Worm (Caenorhabditis elegans) whole organism, young adult: ENCODE results near the gene Y104H12D.2.

ENCODE experiments used
- F23B12.7 ChIP-seq: sonication (generic microtip); optimal IDR thresholded peaks from 2 replicates; lab custom pipeline; 2017; ENCODE audit warnings: missing genetic modification characterization, mild to moderate bottlenecking, missing compliant biosample characterization, antibody characterized with exemption, moderate library complexity; ENCODE audit not compliant: insufficient read depth
- F49E8.2 ChIP-seq: sonication (generic microtip); optimal IDR thresholded peaks from 3 replicates; lab custom pipeline; 2017; ENCODE audit warnings: missing genetic modification characterization, mild to moderate bottlenecking, missing compliant biosample characterization, antibody characterized with exemption, moderate library complexity; ENCODE audit not compliant: insufficient read depth
- F55B11.4 ChIP-seq: sonication (generic microtip); optimal IDR thresholded peaks from 2 replicates; lab custom pipeline; 2016; ENCODE audit warnings: missing compliant biosample characterization, missing genetic modification characterization, borderline replicate concordance; ENCODE audit not compliant: insufficient read depth
- Y53F4B.3 ChIP-seq: fragments of 200-800 bp; sonication (Bioruptor generic); IDR thresholded peaks from 2 replicates; pipeline ENCODE4 v1.3.6; 2022; ENCODE audit warnings: missing genetic modification reagents, missing genetic modification characterization, missing compliant biosample characterization
- akir-1 ChIP-seq: fragments of 200-800 bp; sonication (Bioruptor generic); optimal IDR thresholded peaks from 2 replicates; lab custom pipeline; 2018; ENCODE audit warnings: mild to moderate bottlenecking, missing genetic modification characterization, moderate library complexity, missing compliant biosample characterization
- aptf-3 ChIP-seq: fragments of 200-800 bp; sonication (Bioruptor generic); IDR thresholded peaks from 2 replicates; pipeline ENCODE4 v1.3.6; 2022; ENCODE audit warnings: missing genetic modification characterization, missing compliant biosample characterization
- atf-7 ChIP-seq: sonication (generic microtip); optimal IDR thresholded peaks from 2 replicates; lab custom pipeline; 2017; ENCODE audit warnings: mild to moderate bottlenecking, missing genetic modification characterization, missing compliant biosample characterization
- egl-18 ChIP-seq: fragments of 200-800 bp; sonication (Bioruptor generic); IDR thresholded peaks from 2 replicates; pipeline ENCODE4 v1.3.6; 2022; ENCODE audit warnings: missing genetic modification reagents, missing genetic modification characterization, missing compliant biosample characterization
- hlh-26 ChIP-seq: fragments of 200-800 bp; sonication (Bioruptor generic); conservative IDR thresholded peaks from 2 replicates; pipeline ENCODE4 v1.3.6; 2022; ENCODE audit warnings: missing genetic modification reagents, missing genetic modification characterization, missing compliant biosample characterization
- madf-6 ChIP-seq: fragments of 200-800 bp; sonication (Bioruptor generic); IDR thresholded peaks from 2 replicates; pipeline ENCODE4 v1.3.6; 2022; ENCODE audit warnings: missing genetic modification reagents, missing genetic modification characterization, missing compliant biosample characterization
- nfyb-1 ChIP-seq: fragments of 200-800 bp; sonication (Bioruptor generic); IDR thresholded peaks from 2 replicates; pipeline ENCODE4 v1.3.6; 2022; ENCODE audit warnings: missing genetic modification reagents, missing genetic modification characterization, missing compliant biosample characterization
- nhr-80 ChIP-seq: sonication (generic microtip); optimal IDR thresholded peaks from 2 replicates; lab custom pipeline; 2016; ENCODE audit warnings: missing genetic modification characterization, missing compliant biosample characterization
- nhr-90 ChIP-seq: sonication (generic microtip); optimal IDR thresholded peaks from 2 replicates; lab custom pipeline; 2016; ENCODE audit warnings: missing genotype, mild to moderate bottlenecking, missing genetic modification characterization, missing compliant biosample characterization
- snpc-1.3 ChIP-seq: sonication (generic microtip); optimal IDR thresholded peaks from 2 replicates; lab custom pipeline; 2017; ENCODE audit warnings: missing genetic modification characterization, mild to moderate bottlenecking, missing compliant biosample characterization, antibody characterized with exemption, moderate library complexity, missing genotype, missing genetic modification reagents; ENCODE audit not compliant: insufficient read depth
- snpc-3.4 ChIP-seq: sonication (generic microtip); optimal IDR thresholded peaks from 2 replicates; lab custom pipeline; 2017; ENCODE audit warnings: missing genetic modification characterization, mild to moderate bottlenecking, missing compliant biosample characterization, antibody characterized with exemption, moderate library complexity, missing genotype, missing genetic modification reagents
- tbp1 ChIP-seq: fragments of 200-800 bp; sonication (Bioruptor generic); optimal IDR thresholded peaks from 2 replicates; lab custom pipeline; 2018; ENCODE audit warnings: mild to moderate bottlenecking, missing genetic modification characterization, missing compliant biosample characterization
- ztf-18 ChIP-seq: sonication (generic microtip); optimal IDR thresholded peaks from 2 replicates; lab custom pipeline; 2016; ENCODE audit warnings: missing genotype, mild to moderate bottlenecking, missing genetic modification characterization, missing compliant biosample characterization

Gene Y104H12D.2

DNA sequence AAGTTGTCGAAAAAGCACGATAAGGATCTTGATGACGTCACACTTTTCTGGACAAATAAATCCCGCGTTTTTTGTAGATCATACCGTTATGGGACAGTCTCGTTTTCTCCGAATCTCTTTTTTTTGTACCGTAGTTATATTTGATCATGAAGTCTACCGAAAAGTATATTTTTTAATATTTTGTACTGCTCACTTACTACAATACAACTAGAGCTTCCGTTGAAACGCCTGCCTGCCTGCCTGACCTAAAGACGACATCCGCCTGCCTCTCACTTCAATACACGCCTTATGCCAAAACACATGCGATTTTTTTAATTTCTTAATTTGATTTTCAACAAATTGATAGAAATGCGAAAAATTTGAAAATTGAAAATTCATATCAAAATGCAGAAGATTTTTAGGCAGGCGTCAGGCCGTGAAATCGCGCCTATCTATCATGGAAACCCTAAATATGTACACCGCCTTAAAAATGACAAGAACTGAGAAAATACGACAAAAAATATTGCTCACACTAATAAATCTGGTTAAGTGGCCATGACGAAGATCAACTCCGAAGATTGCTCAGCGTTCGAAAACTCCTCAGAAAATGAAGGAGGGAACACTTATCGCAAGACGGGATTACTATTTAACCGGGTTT, 47.9 kb downstream of the Y104H12D.2 start, which contains the start of gene W09G12.8:
TSS of gene W09G12.8 (plus strand) at position 587 of the 637 bp plus-strand sequence.
- no peak for TF ChIP-seq egl-18 (GFP tag; lab: Robert Waterston, UW)
- TF ChIP-seq F49E8.2 (tag; lab: Kevin White, UChicago): no peak
- no peak for TF ChIP-seq ztf-18 (tag; lab: Kevin White, UChicago)
- no peak for TF ChIP-seq aptf-3 (GFP tag; lab: Robert Waterston, UW)
- TF ChIP-seq tbp1: no peak
- no peak for TF ChIP-seq hlh-26 (GFP tag; lab: Robert Waterston, UW)
- no peak for TF ChIP-seq Y53F4B.3
- TF ChIP-seq nfyb-1 (GFP tag; lab: Robert Waterston, UW): no peak
- no peak for TF ChIP-seq akir-1 (GFP tag; lab: Kevin White, UChicago)
- no peak for TF ChIP-seq atf-7
- TF ChIP-seq F55B11.4 (tag; lab: Kevin White, UChicago): no peak
- no peak for TF ChIP-seq madf-6 (GFP tag; lab: Robert Waterston, UW)
- no peak for TF ChIP-seq nhr-90 (tag; lab: Kevin White, UChicago)
- no peak for TF ChIP-seq snpc-1.3 (tag; lab: Kevin White, UChicago)
- TF ChIP-seq snpc-3.4 (tag; lab: Kevin White, UChicago): no peak
- TF ChIP-seq, all 124 proteins: peak for 0

DNA sequence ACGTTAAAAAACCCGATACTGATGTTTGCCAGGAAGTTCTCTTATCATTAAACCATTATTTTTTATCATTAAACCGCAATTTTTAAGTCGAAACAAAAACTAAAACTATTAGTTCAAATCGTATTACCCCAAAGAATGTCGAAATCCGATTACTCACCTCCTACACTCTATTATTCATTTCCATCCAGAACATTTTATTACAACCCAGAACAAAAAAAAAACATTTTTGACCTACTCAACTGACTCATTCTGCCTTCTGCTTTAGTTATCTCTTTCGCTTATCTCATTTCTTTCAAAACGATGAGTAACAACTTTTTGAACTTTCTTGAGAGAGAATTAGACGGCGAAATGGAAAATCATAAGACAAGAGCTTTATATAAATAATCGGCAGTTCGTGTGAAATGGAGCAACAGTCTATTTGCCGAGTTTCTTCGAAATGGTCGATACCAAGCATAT, 50.9 kb downstream of the Y104H12D.2 start, which contains the start of gene W09G12.7:
TSS of gene W09G12.7 (plus strand) at position 406 of the 456 bp plus-strand sequence.
- TF ChIP-seq nhr-80 (tag; lab: Kevin White, UChicago): peak; percentile 48
- no peak for TF ChIP-seq F49E8.2 (tag; lab: Kevin White, UChicago)
- no peak for TF ChIP-seq F23B12.7 (tag; lab: Kevin White, UChicago)
- TF ChIP-seq, all 124 proteins: peak for 1

DNA sequence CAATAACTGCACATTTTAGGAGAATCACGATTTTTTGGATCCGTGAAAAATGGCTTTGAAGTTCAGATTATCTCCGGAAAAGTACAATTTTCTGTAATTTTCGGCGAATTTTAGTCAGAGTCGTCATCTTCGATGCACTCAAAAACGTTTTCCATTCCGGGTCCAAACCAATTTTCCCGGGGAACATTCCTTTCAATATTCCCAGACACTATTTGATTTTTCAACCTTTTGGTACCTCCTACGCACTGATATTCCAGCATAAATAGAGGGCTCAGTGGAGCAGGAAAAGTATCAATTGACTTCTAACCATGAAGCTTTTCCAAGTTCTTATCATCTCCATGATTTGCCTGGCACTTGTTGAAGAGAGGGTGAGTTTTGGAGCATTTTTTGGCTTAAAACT, 53.8 kb downstream of the Y104H12D.2 start, which contains the start of gene W09G12.6:
TSS of gene W09G12.6 (plus strand) at position 301 of the 400 bp plus-strand sequence.
- TF ChIP-seq hlh-26 (GFP tag; lab: Robert Waterston, UW): no peak
